Fruit fly (Drosophila melanogaster) whole organism, prepupa: ENCODE data around the gene retinin.

Experiments used
- Blimp-1 ChIP-seq: fragments of 200-800 bp; sonication (Bioruptor generic); optimal IDR thresholded peaks from 3 replicates; lab custom pipeline; 2017; ENCODE audit warnings: missing biosample characterization, missing genetic modification characterization, mild to moderate bottlenecking, moderate library complexity, missing genetic modification reagents
- CG16779 ChIP-seq: fragments of 200-800 bp; sonication (Bioruptor generic); optimal IDR thresholded peaks from 3 replicates; lab custom pipeline; 2017; ENCODE audit warnings: missing biosample characterization, mild to moderate bottlenecking, missing genetic modification characterization
- CG34406 ChIP-seq: fragments of 200-800 bp; sonication (Bioruptor generic); optimal IDR thresholded peaks from 3 replicates; lab custom pipeline; 2016; ENCODE audit warnings: missing biosample characterization, missing genetic modification characterization
- Eip78C ChIP-seq: fragments of 200-800 bp; sonication (Bioruptor generic); peaks from one replicate; lab custom pipeline; 2016; ENCODE audit warnings: missing biosample characterization, missing genetic modification characterization
- Hr38 ChIP-seq: sonication (Bioruptor generic); optimal IDR thresholded peaks from 2 replicates; lab custom pipeline; 2016; ENCODE audit warnings: missing biosample characterization, missing genetic modification characterization
- achi ChIP-seq: fragments of 200-800 bp; sonication (Bioruptor generic); optimal IDR thresholded peaks from 3 replicates; lab custom pipeline; 2016; ENCODE audit warnings: missing biosample characterization, missing genetic modification characterization
- esn ChIP-seq: fragments of 200-800 bp; sonication (Bioruptor generic); optimal IDR thresholded peaks from 2 replicates; lab custom pipeline; 2016; ENCODE audit warnings: missing biosample characterization, mild to moderate bottlenecking, missing genetic modification characterization, moderate library complexity
- lz ChIP-seq: fragments of 200-800 bp; sonication (Bioruptor generic); optimal IDR thresholded peaks from 3 replicates; lab custom pipeline; 2016; ENCODE audit warnings: missing biosample characterization, missing genetic modification characterization

dm6 chr3L:16283821-16284220 is 47.9 kb upstream of the retinin start, which contains the start of gene CG13048:
- no peak for TF ChIP-seq Eip78C (GFP tag; lab: Kevin White, UChicago)
- no peak for TF ChIP-seq esn
- TF ChIP-seq CG34406 (GFP tag; lab: Kevin White, UChicago) = no peak
- TF ChIP-seq CG16779 (tag; lab: Kevin White, UChicago) = no peak
- no peak for TF ChIP-seq Hr38 (GFP tag; lab: Kevin White, UChicago)
- no peak for TF ChIP-seq achi (GFP tag; lab: Kevin White, UChicago)
- TF ChIP-seq lz (GFP tag; lab: Kevin White, UChicago) = no peak
- no peak for TF ChIP-seq Blimp-1
